Worm (Caenorhabditis elegans) whole organism, young adult: ENCODE data around the gene bir-1.

Experiments
- attf-6 ChIP-seq: fragments of 200-800 bp; sonication (Bioruptor generic); IDR thresholded peaks from 2 replicates; pipeline ENCODE4 v1.3.6; 2022; ENCODE audit warnings: missing genetic modification reagents, missing genetic modification characterization, missing compliant biosample characterization
- chd-7 ChIP-seq: sonication (generic microtip); optimal IDR thresholded peaks from 2 replicates; lab custom pipeline; 2016; ENCODE audit warnings: mild to moderate bottlenecking, missing genetic modification characterization, moderate library complexity, missing compliant biosample characterization
- lir-1 ChIP-seq: fragments of 200-800 bp; sonication (Bioruptor generic); conservative IDR thresholded peaks from 2 replicates; pipeline ENCODE4 v1.3.6; 2022; ENCODE audit warnings: missing genetic modification reagents, missing genetic modification characterization, missing compliant biosample characterization
- nhr-179 ChIP-seq: sonication (generic microtip); optimal IDR thresholded peaks from 2 replicates; lab custom pipeline; 2016; ENCODE audit warnings: mild to moderate bottlenecking, missing genetic modification characterization, missing compliant biosample characterization
- pha-4 ChIP-seq: fragments of 150-350 bp; sonication (generic microtip); optimal IDR thresholded peaks from 2 replicates; lab custom pipeline; 2014; ENCODE audit warnings: missing biosample characterization, missing genetic modification reagents, missing genetic modification characterization
- unc-130 ChIP-seq: sonication (generic microtip); optimal IDR thresholded peaks from 2 replicates; lab custom pipeline; 2016; ENCODE audit warnings: missing genetic modification reagents, missing genetic modification characterization, missing compliant biosample characterization

- TF ChIP-seq pha-4 (no peak), chd-7 (no peak), attf-6 (GFP tag; lab: Robert Waterston, UW) (no peak), unc-130 (GFP tag; lab: Kevin White, UChicago) (no peak), lir-1 (no peak), nhr-179 (tag; lab: Kevin White, UChicago) (no peak)
Observed at ce11 chrV:11677030-11677429, 32.8 kb downstream of the bir-1 start.
